Worm (Caenorhabditis elegans): Measurements from ENCODE around the gene pir-2.
A peak's percentile ranks its signal among the peaks of the same experiment; 100 is the strongest.

pir-2 gene

DNA sequence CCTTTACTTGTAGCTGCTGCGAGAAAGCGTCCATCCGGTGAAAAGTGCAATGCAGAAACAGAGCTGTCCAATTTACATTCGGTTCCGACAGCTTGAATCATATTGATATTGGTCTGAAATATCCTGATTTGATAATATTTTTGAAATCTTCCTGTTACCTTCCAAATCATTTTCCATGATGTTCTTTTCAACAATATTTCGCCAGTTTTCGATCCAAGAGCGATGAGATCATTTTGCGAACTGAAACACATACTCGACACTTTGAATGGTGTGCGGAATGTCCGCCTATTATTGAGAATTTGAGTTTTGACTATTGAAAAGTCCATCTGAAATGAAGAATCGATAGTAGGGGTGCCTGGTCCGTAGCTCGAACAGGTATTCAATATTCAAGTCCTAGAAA is 2.3 kb downstream of the pir-2 start, which contains the start of gene emb-30:
Gene emb-30 (minus strand): TSS at position 328 of the 400 bp plus-strand sequence.
- no peak for TF ChIP-seq dpl-1 (GFP tag; optimal IDR thresholded peaks at IDR 0.05)
- TF ChIP-seq ctbp-1 (GFP tag; IDR thresholded peaks at IDR 0.05): no peak
- TF ChIP-seq ceh-62 (tag; optimal IDR thresholded peaks at IDR 0.05): no peak
- TF ChIP-seq egl-43 (GFP tag; IDR thresholded peaks at IDR 0.05): no peak
- TF ChIP-seq madf-5 (GFP tag; IDR thresholded peaks at IDR 0.05): 0 out of 4 replicates have a peak, but pooled peaks of 1 of the 2 experiments have one; percentile 2
- TF ChIP-seq pqm-1 (tag; optimal IDR thresholded peaks at IDR 0.05): no peak
- no peak for TF ChIP-seq hmg-1.1 (GFP tag; IDR thresholded peaks at IDR 0.05)
- TF ChIP-seq attf-4 (tag; optimal IDR thresholded peaks at IDR 0.05): no peak
- TF ChIP-seq nhr-76 (tag; optimal IDR thresholded peaks at IDR 0.05): no peak
- TF ChIP-seq F10B5.3 (tag; optimal IDR thresholded peaks at IDR 0.05): no peak
- TF ChIP-seq mdt-29 (GFP tag; IDR thresholded peaks at IDR 0.05): no peak
- TF ChIP-seq mxl-3 (GFP tag; optimal IDR thresholded peaks at IDR 0.05): no peak
- TF ChIP-seq daf-19 (GFP tag; conservative IDR thresholded peaks at IDR 0.05): no peak; the same call in 1 of the 2 replicates
- TF ChIP-seq Y5F2A.4 (GFP tag; optimal IDR thresholded peaks at IDR 0.05): no peak
- no peak for TF ChIP-seq mxl-2 (GFP tag; conservative IDR thresholded peaks at IDR 0.05)
- peak in 1 of 2 experiments; percentile 20 for TF ChIP-seq lsy-2 (tag; optimal IDR thresholded peaks at IDR 0.05)
- no peak for TF ChIP-seq nhr-102 (tag; optimal IDR thresholded peaks at IDR 0.05)
- TF ChIP-seq ceh-20 (GFP tag; IDR thresholded peaks at IDR 0.05): no peak
- no peak for TF ChIP-seq set-16 (GFP tag; IDR thresholded peaks at IDR 0.05)
- TF ChIP-seq D1046.2 (GFP tag; IDR thresholded peaks at IDR 0.05): no peak
- TF ChIP-seq unc-62 (GFP tag; optimal IDR thresholded peaks at IDR 0.05 in 1 of 2): peak in 1 of 2 experiments; percentile 8
- TF ChIP-seq unc-62 (tag; optimal IDR thresholded peaks at IDR 0.05): no peak
- no peak for TF ChIP-seq lin-38 (GFP tag; IDR thresholded peaks at IDR 0.05)
- no peak for TF ChIP-seq rbr-2 (tag; optimal IDR thresholded peaks at IDR 0.05)
- TF ChIP-seq F26F4.8 (GFP tag; conservative IDR thresholded peaks at IDR 0.05): no peak
- TF ChIP-seq F37D6.2 (tag; optimal IDR thresholded peaks at IDR 0.05): no peak
- no peak for TF ChIP-seq daf-16 (GFP tag; optimal IDR thresholded peaks at IDR 0.05)
- TF ChIP-seq daf-16 (tag; optimal IDR thresholded peaks at IDR 0.05): peak; percentile 12
- no peak for TF ChIP-seq aly-2 (tag; optimal IDR thresholded peaks at IDR 0.05)
- TF ChIP-seq Y48G9A.11 (GFP tag; IDR thresholded peaks at IDR 0.05): no peak
- TF ChIP-seq lin-29 (GFP tag; IDR thresholded peaks at IDR 0.05): no peak
- TF ChIP-seq daf-8 (GFP tag; IDR thresholded peaks at IDR 0.05): no peak
- TF ChIP-seq T20F7.1 (GFP tag; optimal IDR thresholded peaks at IDR 0.05): no peak
- peak; percentile 34 for TF ChIP-seq duxl-1 (tag; optimal IDR thresholded peaks at IDR 0.05; ENCODE audit: poor library complexity)
- no peak for TF ChIP-seq nhr-11 (tag; optimal IDR thresholded peaks at IDR 0.05)
- TF ChIP-seq zip-11 (GFP tag; IDR thresholded peaks at IDR 0.05): no peak
- no peak for TF ChIP-seq nhr-25 (tag; optimal IDR thresholded peaks at IDR 0.05; ENCODE audit: borderline replicate concordance, insufficient read depth)
- TF ChIP-seq ama-1 (optimal IDR thresholded peaks at IDR 0.05): peak; percentile 88
- no peak for TF ChIP-seq dmd-9 (GFP tag; IDR thresholded peaks at IDR 0.05)
- no peak for TF ChIP-seq lin-39 (tag; optimal IDR thresholded peaks at IDR 0.05)
- no peak for TF ChIP-seq skn-1 (tag; optimal IDR thresholded peaks at IDR 0.05)
- no peak for TF ChIP-seq snpc-4 (tag; optimal IDR thresholded peaks at IDR 0.05)
- TF ChIP-seq nhr-10 (tag; optimal IDR thresholded peaks at IDR 0.05): no peak
- no peak for TF ChIP-seq hlh-30 (tag; optimal IDR thresholded peaks at IDR 0.05; ENCODE audit: insufficient read depth)
- no peak for TF ChIP-seq unc-39 (tag; optimal IDR thresholded peaks at IDR 0.05)
- TF ChIP-seq cey-2 (tag; optimal IDR thresholded peaks at IDR 0.05; ENCODE audit: borderline replicate concordance, insufficient read depth): no peak
- no peak for TF ChIP-seq hlh-11 (tag; optimal IDR thresholded peaks at IDR 0.05)
- no peak for TF ChIP-seq mes-2 (tag; optimal IDR thresholded peaks at IDR 0.05; ENCODE audit: poor library complexity, severe bottlenecking)
- no peak for TF ChIP-seq snpc-1.2 (GFP tag; IDR thresholded peaks at IDR 0.05)
- TF ChIP-seq ceh-44 (GFP tag; IDR thresholded peaks at IDR 0.05): no peak
- no peak for TF ChIP-seq vab-7 (GFP tag; IDR thresholded peaks at IDR 0.05)
- no peak for TF ChIP-seq Y105C5A.15 (GFP tag; IDR thresholded peaks at IDR 0.05)
